Fruit fly (Drosophila melanogaster) whole organism, embryonic: ENCODE measurements around the gene SMC3.

ENCODE experiments used
- BEAF-32 ChIP-seq: fragments of 200-800 bp; sonication (Bioruptor generic); optimal IDR thresholded peaks from 3 replicates; lab custom pipeline; 2017; ENCODE audit warnings: missing biosample characterization, missing genetic modification characterization, mild to moderate bottlenecking, moderate library complexity, missing genetic modification reagents
- CG12659 ChIP-seq: fragments of 200-800 bp; sonication (Bioruptor generic); optimal IDR thresholded peaks from 3 replicates; lab custom pipeline; 2017; ENCODE audit warnings: mild to moderate bottlenecking, missing biosample characterization, missing genetic modification reagents, missing genetic modification characterization
- CG14860 ChIP-seq: fragments of 200-800 bp; sonication (Bioruptor generic); IDR thresholded peaks from 3 replicates; pipeline ENCODE4 v1.3.6; 2022; ENCODE audit warnings: missing biosample characterization, missing genetic modification characterization; ENCODE audit not compliant: partially characterized antibody
- CG15479 ChIP-seq: fragments of 200-800 bp; sonication (Bioruptor generic); optimal IDR thresholded peaks from 3 replicates; lab custom pipeline; 2019; ENCODE audit warnings: missing biosample characterization, mild to moderate bottlenecking, missing genetic modification characterization, moderate library complexity
- CG15514 ChIP-seq: fragments of 200-800 bp; sonication (Bioruptor generic); optimal IDR thresholded peaks from 3 replicates; lab custom pipeline; 2017; ENCODE audit warnings: missing biosample characterization, missing genetic modification characterization, mild to moderate bottlenecking, moderate library complexity, missing genetic modification reagents
- CG16813 ChIP-seq: fragments of 200-800 bp; sonication (Bioruptor generic); IDR thresholded peaks from 3 replicates; pipeline ENCODE4 v1.3.6; 2022; ENCODE audit warnings: missing biosample characterization, missing genetic modification characterization; ENCODE audit not compliant: partially characterized antibody
- CG2116 ChIP-seq: fragments of 200-800 bp; sonication (Bioruptor generic); optimal IDR thresholded peaks from 3 replicates; lab custom pipeline; 2018; ENCODE audit warnings: missing biosample characterization, mild to moderate bottlenecking, missing genetic modification characterization
- CG2129 ChIP-seq: fragments of 200-800 bp; sonication (Bioruptor generic); IDR thresholded peaks from 2 replicates; pipeline ENCODE4 v1.3.6; 2022; ENCODE audit warnings: missing biosample characterization, missing genetic modification characterization; ENCODE audit not compliant: partially characterized antibody
- CG6791 ChIP-seq: fragments of 200-800 bp; sonication (Bioruptor generic); IDR thresholded peaks from 3 replicates; pipeline ENCODE4 v1.3.6; 2022; ENCODE audit warnings: missing biosample characterization, missing genetic modification characterization; ENCODE audit not compliant: partially characterized antibody
- CG7786 ChIP-seq: fragments of 200-800 bp; sonication (Bioruptor generic); optimal IDR thresholded peaks from 2 replicates; lab custom pipeline; 2016; ENCODE audit warnings: missing biosample characterization, missing genetic modification characterization
- CG8924 ChIP-seq: fragments of 200-800 bp; optimal IDR thresholded peaks from 3 replicates; lab custom pipeline; 2019; ENCODE audit warnings: missing biosample characterization, mild to moderate bottlenecking, missing genetic modification characterization, moderate library complexity
- CG9932 ChIP-seq: fragments of 200-800 bp; sonication (Bioruptor generic); IDR thresholded peaks from 2 replicates; pipeline ENCODE4 v1.3.6; 2022; ENCODE audit warnings: missing biosample characterization, missing genetic modification characterization
- Dbx ChIP-seq: fragments of 200-800 bp; sonication (Bioruptor generic); IDR thresholded peaks from 3 replicates; pipeline ENCODE4 v1.3.6; 2022; ENCODE audit warnings: missing biosample characterization, missing genetic modification characterization
- Dll ChIP-seq: fragments of 200-800 bp; sonication (Bioruptor generic); IDR thresholded peaks from 4 replicates; pipeline ENCODE4 v1.3.6; 2022; ENCODE audit warnings: missing biosample characterization, missing genetic modification characterization; ENCODE audit not compliant: partially characterized antibody
- Dref ChIP-seq: fragments of 200-800 bp; sonication (Bioruptor generic); IDR thresholded peaks from 2 replicates; pipeline ENCODE4 v1.3.6; 2022; ENCODE audit warnings: missing biosample characterization, missing genetic modification characterization
- HmgZ ChIP-seq: fragments of 200-800 bp; sonication (Bioruptor generic); optimal IDR thresholded peaks from 2 replicates; lab custom pipeline; 2018; ENCODE audit warnings: missing biosample characterization, mild to moderate bottlenecking, missing genetic modification characterization
- MESR4 ChIP-seq: fragments of 200-800 bp; sonication (Bioruptor generic); optimal IDR thresholded peaks from 2 replicates; lab custom pipeline; 2018; ENCODE audit warnings: missing biosample characterization, mild to moderate bottlenecking, missing genetic modification characterization, moderate library complexity
- Med ChIP-seq: fragments of 200-800 bp; sonication (Bioruptor generic); peaks from one replicate; lab custom pipeline; 2016; ENCODE audit warnings: missing biosample characterization, missing genetic modification characterization, mild to moderate bottlenecking, inconsistent platforms, moderate library complexity
- Nf-YC ChIP-seq: fragments of 200-800 bp; optimal IDR thresholded peaks from 3 replicates; lab custom pipeline; 2019; ENCODE audit warnings: missing biosample characterization, mild to moderate bottlenecking, missing genetic modification characterization, moderate library complexity
- Opbp ChIP-seq: fragments of 200-800 bp; sonication (Bioruptor generic); IDR thresholded peaks from 3 replicates; pipeline ENCODE4 v1.3.6; 2022; ENCODE audit warnings: missing biosample characterization, missing genetic modification characterization; ENCODE audit not compliant: partially characterized antibody
- Sry-δ ChIP-seq: fragments of 200-800 bp; sonication (Bioruptor generic); optimal IDR thresholded peaks from 2 replicates; lab custom pipeline; 2016; ENCODE audit warnings: missing biosample characterization, missing genetic modification characterization
- amos ChIP-seq: fragments of 200-800 bp; sonication (Bioruptor generic); IDR thresholded peaks from 2 replicates; pipeline ENCODE4 v1.3.6; 2022; ENCODE audit warnings: missing biosample characterization, missing genetic modification characterization; ENCODE audit not compliant: partially characterized antibody
- bbx ChIP-seq: fragments of 200-800 bp; sonication (Bioruptor generic); IDR thresholded peaks from 2 replicates; pipeline ENCODE4 v1.3.6; 2022; ENCODE audit warnings: missing biosample characterization, missing genetic modification characterization; ENCODE audit not compliant: partially characterized antibody
- cg ChIP-seq: fragments of 200-800 bp; sonication (Bioruptor generic); optimal IDR thresholded peaks from 3 replicates; lab custom pipeline; 2019; ENCODE audit warnings: missing biosample characterization, mild to moderate bottlenecking, missing genetic modification characterization, moderate library complexity
- chinmo ChIP-seq: fragments of 200-800 bp; sonication (Bioruptor generic); IDR thresholded peaks from 4 replicates; pipeline ENCODE4 v1.3.6; 2022; ENCODE audit warnings: missing biosample characterization, missing genetic modification characterization; ENCODE audit not compliant: partially characterized antibody
- ci ChIP-seq: fragments of 200-800 bp; sonication (Bioruptor generic); IDR thresholded peaks from 3 replicates; pipeline ENCODE4 v1.3.6; 2022; ENCODE audit warnings: missing biosample characterization, missing genetic modification characterization
- dm ChIP-seq: fragments of 200-800 bp; sonication (Bioruptor generic); optimal IDR thresholded peaks from 3 replicates; lab custom pipeline; 2016; ENCODE audit warnings: missing biosample characterization, missing genetic modification characterization
- eve ChIP-seq, 2 experiments: fragments of >200 bp; optimal IDR thresholded peaks; 2 replicates each; lab custom pipeline; 2017; ENCODE audit warnings: missing biosample characterization in 2 of 2, missing genetic modification characterization in 2 of 2
- gcm2 ChIP-seq: fragments of 200-800 bp; sonication (Bioruptor generic); optimal IDR thresholded peaks from 2 replicates; lab custom pipeline; 2016; ENCODE audit warnings: missing biosample characterization, missing genetic modification characterization
- gt ChIP-seq: fragments of 200-800 bp; sonication (Bioruptor generic); IDR thresholded peaks from 2 replicates; pipeline ENCODE4 v1.3.6; 2022; ENCODE audit warnings: missing biosample characterization, missing genetic modification characterization
- hbn ChIP-seq: fragments of 200-800 bp; sonication (Bioruptor generic); IDR thresholded peaks from 2 replicates; pipeline ENCODE4 v1.3.6; 2022; ENCODE audit warnings: missing biosample characterization, missing genetic modification characterization; ENCODE audit not compliant: partially characterized antibody
- hth ChIP-seq: fragments of >200 bp; optimal IDR thresholded peaks from 2 replicates; lab custom pipeline; 2017; ENCODE audit warnings: inconsistent platforms
- jigr1 ChIP-seq: fragments of 200-800 bp; sonication (Bioruptor generic); IDR thresholded peaks from 3 replicates; pipeline ENCODE4 v1.3.6; 2022; ENCODE audit warnings: missing biosample characterization, missing genetic modification characterization
- knrl ChIP-seq: fragments of 200-800 bp; sonication (Bioruptor generic); IDR thresholded peaks from 3 replicates; pipeline ENCODE4 v1.3.6; 2022; ENCODE audit warnings: missing biosample characterization, missing genetic modification characterization; ENCODE audit not compliant: partially characterized antibody
- mld ChIP-seq: fragments of 200-800 bp; sonication (Bioruptor generic); IDR thresholded peaks from 3 replicates; pipeline ENCODE4 v1.3.6; 2022; ENCODE audit warnings: missing biosample characterization, missing genetic modification characterization; ENCODE audit not compliant: partially characterized antibody
- onecut ChIP-seq: fragments of 200-800 bp; sonication (Bioruptor generic); IDR thresholded peaks from 2 replicates; pipeline ENCODE4 v1.3.6; 2022; ENCODE audit warnings: missing biosample characterization, missing genetic modification characterization
- psq ChIP-seq: fragments of 200-800 bp; sonication (Bioruptor generic); optimal IDR thresholded peaks from 2 replicates; lab custom pipeline; 2017; ENCODE audit warnings: missing biosample characterization, missing genetic modification characterization
- repo ChIP-seq: fragments of 200-800 bp; sonication (Bioruptor generic); optimal IDR thresholded peaks from 2 replicates; lab custom pipeline; 2016; ENCODE audit warnings: missing biosample characterization, missing genetic modification characterization
- rib ChIP-seq: fragments of 200-800 bp; sonication (Bioruptor generic); IDR thresholded peaks from 2 replicates; pipeline ENCODE4 v1.3.6; 2022; ENCODE audit warnings: missing biosample characterization, missing genetic modification characterization
- so ChIP-seq: fragments of 200-800 bp; sonication (Bioruptor generic); IDR thresholded peaks from 3 replicates; pipeline ENCODE4 v1.3.6; 2022; ENCODE audit warnings: missing biosample characterization, missing genetic modification characterization
- sug ChIP-seq: fragments of 200-800 bp; optimal IDR thresholded peaks from 2 replicates; lab custom pipeline; 2019; ENCODE audit warnings: missing biosample characterization, mild to moderate bottlenecking, missing genetic modification characterization, moderate library complexity
- tna ChIP-seq: fragments of 200-800 bp; sonication (Bioruptor generic); IDR thresholded peaks from 2 replicates; pipeline ENCODE4 v1.3.6; 2022; ENCODE audit warnings: missing biosample characterization, missing genetic modification characterization; ENCODE audit not compliant: partially characterized antibody
- unc-4 ChIP-seq: fragments of 200-800 bp; sonication (Bioruptor generic); IDR thresholded peaks from 2 replicates; pipeline ENCODE4 v1.3.6; 2022; ENCODE audit warnings: missing biosample characterization, missing genetic modification characterization; ENCODE audit not compliant: partially characterized antibody
- vnd ChIP-seq: fragments of 200-800 bp; sonication (Bioruptor generic); IDR thresholded peaks from 3 replicates; pipeline ENCODE4 v1.3.6; 2022; ENCODE audit warnings: missing biosample characterization, missing genetic modification characterization; ENCODE audit not compliant: partially characterized antibody
- zen2 ChIP-seq: fragments of 200-800 bp; sonication (Bioruptor generic); IDR thresholded peaks from 3 replicates; pipeline ENCODE4 v1.3.6; 2022; ENCODE audit warnings: missing biosample characterization, missing genetic modification characterization; ENCODE audit not compliant: partially characterized antibody

Gene SMC3

dm6 chrX:16599770-16600169, 6.5 kb upstream of the SMC3 start (continued):
- TF ChIP-seq vnd (GFP tag; lab: Robert Waterston, UW), result no peak

dm6 chrX:16598978-16599664, 5.9 kb upstream of the SMC3 start, which contains the start of the genes CG9784 and Nup153:
CG9784 (minus strand) TSS chrX:16599215.
Nup153 (plus strand) TSS chrX:16599241.
- TF ChIP-seq CG8924 (tag; lab: Kevin White, UChicago) (peak; percentile 9), hth (lab: Kevin White, UChicago) (no peak), unc-4 (GFP tag; lab: Robert Waterston, UW) (peak; percentile 84), onecut (GFP tag; lab: Robert Waterston, UW) (peak; percentile 26; the same call in 1 of the 2 replicates), Nf-YC (tag; lab: Kevin White, UChicago) (peak; percentile 48), vnd (GFP tag; lab: Robert Waterston, UW) (peak; percentile 95), chinmo (GFP tag; lab: Robert Waterston, UW) (peak; percentile 97), Dll (GFP tag; lab: Robert Waterston, UW) (peak; percentile 92), CG6791 (peak; percentile 98), repo (no peak), amos (GFP tag; lab: Robert Waterston, UW) (peak; percentile 98), ci (GFP tag; lab: Robert Waterston, UW) (0 out of 3 replicates have a peak, but pooled peaks have one; percentile 8), psq (GFP tag; lab: Kevin White, UChicago) (peak; percentile 68), bbx (GFP tag; lab: Robert Waterston, UW) (peak; percentile 97), CG12659 (GFP tag; lab: Kevin White, UChicago) (no peak), CG7786 (GFP tag; lab: Kevin White, UChicago) (no peak), Sry-δ (GFP tag; lab: Kevin White, UChicago) (peak; percentile 84), CG14860 (GFP tag; lab: Robert Waterston, UW) (peak; percentile 94), gt (GFP tag; lab: Robert Waterston, UW) (no peak), eve (GFP tag; optimal IDR thresholded peaks at IDR 0.05; lab: Kevin White, UChicago) (no peak), Dref (peak; percentile 85), so (GFP tag; lab: Robert Waterston, UW) (no peak), knrl (peak; percentile 96), Med (GFP tag; lab: Kevin White, UChicago) (peak; percentile 29), CG9932 (GFP tag; lab: Robert Waterston, UW) (peak; percentile 75), gcm2 (no peak), hbn (GFP tag; lab: Robert Waterston, UW) (peak; percentile 87), CG16813 (peak; percentile 96), rib (peak; percentile 51), CG15514 (GFP tag; lab: Kevin White, UChicago) (peak; percentile 17), mld (peak; percentile 93), dm (GFP tag; lab: Kevin White, UChicago) (peak; percentile 79), jigr1 (no peak), CG15479 (GFP tag; lab: Kevin White, UChicago) (peak; percentile 62), cg (GFP tag; lab: Kevin White, UChicago) (peak; percentile 33), Opbp (GFP tag; lab: Robert Waterston, UW) (peak; percentile 95), CG2116 (GFP tag; lab: Kevin White, UChicago) (peak; percentile 32), tna (GFP tag; lab: Robert Waterston, UW) (peak; percentile 95), MESR4 (GFP tag; lab: Kevin White, UChicago) (peak; percentile 92), zen2 (GFP tag; lab: Robert Waterston, UW) (peak; percentile 94), HmgZ (tag; lab: Kevin White, UChicago) (peak; percentile 34), CG2129 (GFP tag; lab: Robert Waterston, UW) (peak; percentile 76), sug (tag; lab: Kevin White, UChicago) (no peak), Dbx (peak; percentile 37; the same call in 1 of the 3 replicates), BEAF-32 (peak; percentile 93)
